Worm (Caenorhabditis elegans) whole organism, late embryonic: ENCODE measurements around the gene T25B9.5.

ENCODE experiments used
- T23F11.4 ChIP-seq: fragments of 200-800 bp; sonication (Bioruptor generic); optimal IDR thresholded peaks from 2 replicates; lab custom pipeline; 2018; ENCODE audit warnings: mild to moderate bottlenecking, missing genetic modification characterization, missing compliant biosample characterization
- ceh-31 ChIP-seq: sonication (generic microtip); optimal IDR thresholded peaks from 2 replicates; lab custom pipeline; 2016; ENCODE audit warnings: missing genetic modification characterization, missing compliant biosample characterization
- ets-4 ChIP-seq: sonication (generic microtip); optimal IDR thresholded peaks from 2 replicates; lab custom pipeline; 2016; ENCODE audit warnings: missing genetic modification characterization, missing compliant biosample characterization
- hlh-8 ChIP-seq: sonication (generic microtip); optimal IDR thresholded peaks from 2 replicates; lab custom pipeline; 2016; ENCODE audit warnings: missing genotype, missing genetic modification characterization, missing compliant biosample characterization
- mec-3 ChIP-seq: sonication (generic microtip); optimal IDR thresholded peaks from 2 replicates; lab custom pipeline; 2016; ENCODE audit warnings: borderline replicate concordance, missing genetic modification characterization, missing compliant biosample characterization
- nhr-232 ChIP-seq: sonication (generic microtip); optimal IDR thresholded peaks from 2 replicates; lab custom pipeline; 2016; ENCODE audit warnings: missing genetic modification characterization, missing compliant biosample characterization
- pag-3 ChIP-seq: sonication (generic microtip); optimal IDR thresholded peaks from 2 replicates; lab custom pipeline; 2016; ENCODE audit warnings: missing compliant biosample characterization, missing genetic modification characterization, borderline replicate concordance
- pha-4 ChIP-seq: fragments of 150-350 bp; optimal IDR thresholded peaks from 2 replicates; lab custom pipeline; 2018; ENCODE audit warnings: missing biosample characterization, missing genetic modification reagents, missing genetic modification characterization
- ttx-3 ChIP-seq: sonication (generic microtip); optimal IDR thresholded peaks from 2 replicates; lab custom pipeline; 2016; ENCODE audit warnings: missing genetic modification reagents, missing genetic modification characterization, missing compliant biosample characterization

DNA sequence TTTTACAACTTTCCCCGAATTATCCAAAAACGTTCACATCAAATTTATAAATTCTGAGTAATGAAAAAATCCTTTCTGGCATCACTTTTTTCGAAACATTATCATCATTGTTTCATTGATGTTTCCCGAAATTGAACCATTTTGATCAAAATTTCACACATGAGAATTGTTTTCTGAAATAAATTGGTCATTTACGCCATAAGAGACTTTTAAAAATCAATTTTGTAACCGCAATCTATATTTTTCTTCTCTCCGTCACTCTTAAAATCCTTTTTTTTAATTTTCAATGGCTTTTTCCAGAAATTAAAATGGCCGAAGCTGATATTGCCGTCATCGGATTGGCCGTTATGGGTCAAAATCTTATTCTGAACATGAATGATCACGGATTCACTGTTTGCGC lies 14.8 kb upstream of the T25B9.5 start, which contains the start of gene T25B9.9:
- TF ChIP-seq ceh-31 (tag; lab: Kevin White, UChicago): no peak
- TF ChIP-seq pha-4 (tag; lab: Kevin White, UChicago): no peak
- no peak for TF ChIP-seq nhr-232
- no peak for TF ChIP-seq pag-3 (tag; lab: Kevin White, UChicago)
- TF ChIP-seq T23F11.4: no peak
- no peak for TF ChIP-seq ets-4
- TF ChIP-seq hlh-8 (tag; lab: Kevin White, UChicago): no peak
- no peak for TF ChIP-seq mec-3
- no peak for TF ChIP-seq ttx-3 (tag; lab: Kevin White, UChicago)
